Worm (Caenorhabditis elegans) whole organism, L4 larva: ENCODE data around the gene ZK1307.4.
A peak's percentile ranks its signal among the peaks of the same experiment; 100 is the strongest.

ENCODE experiments used
- F10B5.3 ChIP-seq: sonication (generic microtip); optimal IDR thresholded peaks from 2 replicates; lab custom pipeline; 2016; ENCODE audit warnings: mild to moderate bottlenecking, missing genetic modification characterization, missing compliant biosample characterization
- F49E8.2 ChIP-seq: sonication (generic microtip); optimal IDR thresholded peaks from 2 replicates; lab custom pipeline; 2016; ENCODE audit warnings: missing compliant biosample characterization, mild to moderate bottlenecking, missing genetic modification characterization, borderline replicate concordance
- T20F7.1 ChIP-seq: fragments of 200-800 bp; sonication (Bioruptor generic); optimal IDR thresholded peaks from 2 replicates; lab custom pipeline; 2018; ENCODE audit warnings: mild to moderate bottlenecking, missing genetic modification characterization, missing compliant biosample characterization
- Y48G9A.11 ChIP-seq: fragments of 200-800 bp; sonication (Bioruptor generic); IDR thresholded peaks from 2 replicates; pipeline ENCODE4 v1.3.6; 2022; ENCODE audit warnings: missing genetic modification reagents, missing genetic modification characterization, missing compliant biosample characterization
- Y75B8A.6 ChIP-seq: fragments of 200-800 bp; sonication (Bioruptor generic); IDR thresholded peaks from 2 replicates; pipeline ENCODE4 v1.3.6; 2022; ENCODE audit warnings: missing genetic modification reagents, missing genetic modification characterization, missing compliant biosample characterization
- ZK546.5 ChIP-seq, 2 experiments: sonication (generic microtip); optimal IDR thresholded peaks; 2 replicates each; lab custom pipeline; 2017; ENCODE audit warnings: missing biosample characterization in 2 of 2, missing genetic modification characterization in 2 of 2
- aly-2 ChIP-seq: sonication (generic microtip); optimal IDR thresholded peaks from 2 replicates; lab custom pipeline; 2018; ENCODE audit warnings: missing biosample characterization, missing genetic modification characterization
- ama-1 ChIP-seq: fragments of 150-350 bp; optimal IDR thresholded peaks from 2 replicates; lab custom pipeline; 2014; ENCODE audit warnings: inconsistent platforms, mixed read lengths
- arid-1 ChIP-seq: fragments of 200-800 bp; sonication (Bioruptor generic); conservative IDR thresholded peaks from 2 replicates; pipeline ENCODE4 v1.3.6; 2022; ENCODE audit warnings: missing genetic modification reagents, missing genetic modification characterization, missing compliant biosample characterization
- cey-2 ChIP-seq: sonication (generic microtip); optimal IDR thresholded peaks from 3 replicates; lab custom pipeline; 2017; ENCODE audit warnings: missing genetic modification characterization, mild to moderate bottlenecking, missing compliant biosample characterization, antibody characterized with exemption, borderline replicate concordance; ENCODE audit not compliant: insufficient read depth
- ctbp-1 ChIP-seq: fragments of 200-800 bp; sonication (Bioruptor generic); IDR thresholded peaks from 2 replicates; pipeline ENCODE4 v1.3.6; 2022; ENCODE audit warnings: missing genetic modification reagents, missing genetic modification characterization, missing compliant biosample characterization
- daf-8 ChIP-seq: fragments of 200-800 bp; sonication (Bioruptor generic); IDR thresholded peaks from 2 replicates; pipeline ENCODE4 v1.3.6; 2022; ENCODE audit warnings: missing genetic modification characterization, missing compliant biosample characterization
- dmd-6 ChIP-seq: fragments of 200-800 bp; sonication (Bioruptor generic); IDR thresholded peaks from 2 replicates; pipeline ENCODE4 v1.3.6; 2022; ENCODE audit warnings: missing genetic modification reagents, missing genetic modification characterization, missing compliant biosample characterization
- dmd-9 ChIP-seq: fragments of 200-800 bp; sonication (Bioruptor generic); IDR thresholded peaks from 2 replicates; pipeline ENCODE4 v1.3.6; 2022; ENCODE audit warnings: missing genetic modification reagents, missing genetic modification characterization, missing compliant biosample characterization
- duxl-1 ChIP-seq: sonication (generic microtip); optimal IDR thresholded peaks from 2 replicates; lab custom pipeline; 2016; ENCODE audit warnings: mild to moderate bottlenecking, missing genetic modification characterization, moderate library complexity, missing compliant biosample characterization; ENCODE audit not compliant: poor library complexity
- dve-1 ChIP-seq: sonication (generic microtip); optimal IDR thresholded peaks from 2 replicates; lab custom pipeline; 2017; ENCODE audit warnings: antibody characterized with exemption, mild to moderate bottlenecking, missing genetic modification characterization, missing compliant biosample characterization; ENCODE audit not compliant: insufficient read depth
- fos-1 ChIP-seq: fragments of 150-350 bp; optimal IDR thresholded peaks from 2 replicates; lab custom pipeline; 2014; ENCODE audit warnings: missing biosample characterization, missing genetic modification characterization
- gei-8 ChIP-seq: fragments of 200-800 bp; sonication (Bioruptor generic); optimal IDR thresholded peaks from 2 replicates; lab custom pipeline; 2018; ENCODE audit warnings: mild to moderate bottlenecking, missing genetic modification characterization, missing compliant biosample characterization
- hlh-11 ChIP-seq: fragments of 200-800 bp; sonication (Bioruptor generic); optimal IDR thresholded peaks from 2 replicates; lab custom pipeline; 2018; ENCODE audit warnings: mild to moderate bottlenecking, missing genetic modification characterization, missing compliant biosample characterization
- hlh-30 ChIP-seq: sonication (generic microtip); optimal IDR thresholded peaks from 2 replicates; lab custom pipeline; 2017; ENCODE audit warnings: antibody characterized with exemption, mild to moderate bottlenecking, missing genetic modification characterization, missing compliant biosample characterization; ENCODE audit not compliant: insufficient read depth
- hmg-1.1 ChIP-seq: fragments of 200-800 bp; sonication (Bioruptor generic); IDR thresholded peaks from 2 replicates; pipeline ENCODE4 v1.3.6; 2022; ENCODE audit warnings: missing genetic modification reagents, missing genetic modification characterization, missing compliant biosample characterization
- lin-1 ChIP-seq: fragments of 200-800 bp; sonication (Bioruptor generic); IDR thresholded peaks from 2 replicates; pipeline ENCODE4 v1.3.6; 2022; ENCODE audit warnings: missing genetic modification reagents, missing genetic modification characterization, missing compliant biosample characterization
- lin-29 ChIP-seq: fragments of 200-800 bp; sonication (Bioruptor generic); IDR thresholded peaks from 2 replicates; pipeline ENCODE4 v1.3.6; 2022; ENCODE audit warnings: missing genetic modification reagents, missing genetic modification characterization, missing compliant biosample characterization
- lir-3 ChIP-seq: sonication (generic microtip); optimal IDR thresholded peaks from 2 replicates; lab custom pipeline; 2016; ENCODE audit warnings: mild to moderate bottlenecking, missing genetic modification characterization, missing compliant biosample characterization
- madf-5 ChIP-seq, 2 experiments: fragments of 200-800 bp; sonication (Bioruptor generic); IDR thresholded peaks; 2 replicates each; pipeline ENCODE4 v1.3.6; 2022; ENCODE audit warnings: missing compliant biosample characterization in 2 of 2, missing genetic modification characterization in 2 of 2
- madf-9 ChIP-seq: fragments of 200-800 bp; sonication (Bioruptor generic); conservative IDR thresholded peaks from 2 replicates; pipeline ENCODE4 v1.3.6; 2022; ENCODE audit warnings: missing genetic modification reagents, missing genetic modification characterization, missing compliant biosample characterization
- mdt-29 ChIP-seq: fragments of 200-800 bp; sonication (Bioruptor generic); IDR thresholded peaks from 2 replicates; pipeline ENCODE4 v1.3.6; 2022; ENCODE audit warnings: missing genetic modification reagents, missing genetic modification characterization, missing compliant biosample characterization
- mxl-3 ChIP-seq: fragments of 200-800 bp; sonication (Bioruptor generic); optimal IDR thresholded peaks from 2 replicates; lab custom pipeline; 2018; ENCODE audit warnings: mild to moderate bottlenecking, missing genetic modification characterization, missing compliant biosample characterization
- nhr-102 ChIP-seq: sonication (generic microtip); optimal IDR thresholded peaks from 2 replicates; lab custom pipeline; 2016; ENCODE audit warnings: mild to moderate bottlenecking, missing genetic modification characterization, moderate library complexity, missing compliant biosample characterization
- nhr-111 ChIP-seq: fragments of 200-800 bp; sonication (Bioruptor generic); optimal IDR thresholded peaks from 2 replicates; lab custom pipeline; 2018; ENCODE audit warnings: mild to moderate bottlenecking, missing genetic modification characterization, missing compliant biosample characterization
- nhr-25 ChIP-seq: sonication (generic microtip); optimal IDR thresholded peaks from 2 replicates; lab custom pipeline; 2017; ENCODE audit warnings: missing genetic modification characterization, mild to moderate bottlenecking, missing compliant biosample characterization, antibody characterized with exemption, moderate library complexity, borderline replicate concordance; ENCODE audit not compliant: insufficient read depth
- nhr-42 ChIP-seq: fragments of 200-800 bp; sonication (Bioruptor generic); IDR thresholded peaks from 2 replicates; pipeline ENCODE4 v1.3.6; 2022; ENCODE audit warnings: missing genetic modification characterization, missing compliant biosample characterization
- nhr-48 ChIP-seq: sonication (generic microtip); optimal IDR thresholded peaks from 2 replicates; lab custom pipeline; 2016; ENCODE audit warnings: mild to moderate bottlenecking, missing genetic modification characterization, missing compliant biosample characterization
- nhr-6 ChIP-seq: fragments of 150-350 bp; optimal IDR thresholded peaks from 2 replicates; lab custom pipeline; 2014; ENCODE audit warnings: missing biosample characterization, missing genetic modification characterization
- php-3 ChIP-seq: fragments of 200-800 bp; sonication (Bioruptor generic); IDR thresholded peaks from 2 replicates; pipeline ENCODE4 v1.3.6; 2022; ENCODE audit warnings: missing genetic modification reagents, missing genetic modification characterization, missing compliant biosample characterization
- pqm-1 ChIP-seq: sonication (generic microtip); optimal IDR thresholded peaks from 2 replicates; lab custom pipeline; 2017; ENCODE audit warnings: missing biosample characterization, missing genetic modification characterization
- rbr-2 ChIP-seq: sonication (generic microtip); optimal IDR thresholded peaks from 2 replicates; lab custom pipeline; 2016; ENCODE audit warnings: missing genotype, missing genetic modification characterization, missing compliant biosample characterization
- set-16 ChIP-seq: fragments of 200-800 bp; sonication (Bioruptor generic); IDR thresholded peaks from 2 replicates; pipeline ENCODE4 v1.3.6; 2022; ENCODE audit warnings: missing genetic modification reagents, missing genetic modification characterization, missing compliant biosample characterization
- snpc-1.2 ChIP-seq: fragments of 200-800 bp; sonication (Bioruptor generic); IDR thresholded peaks from 2 replicates; pipeline ENCODE4 v1.3.6; 2022; ENCODE audit warnings: missing genetic modification reagents, missing genetic modification characterization, missing compliant biosample characterization
- tra-1 ChIP-seq: fragments of 200-800 bp; sonication (Bioruptor generic); IDR thresholded peaks from 2 replicates; pipeline ENCODE4 v1.3.6; 2022; ENCODE audit warnings: missing genetic modification reagents, missing genetic modification characterization, missing compliant biosample characterization
- unc-130 ChIP-seq: sonication (generic microtip); optimal IDR thresholded peaks from 2 replicates; lab custom pipeline; 2016; ENCODE audit warnings: missing genetic modification reagents, missing genetic modification characterization, missing compliant biosample characterization
- unc-39 ChIP-seq: sonication (generic microtip); optimal IDR thresholded peaks from 2 replicates; lab custom pipeline; 2017; ENCODE audit warnings: missing biosample characterization, missing genetic modification characterization
- unc-62 ChIP-seq, 3 experiments: fragments of 150-350 bp in 1 of 3; sonication (generic microtip); optimal IDR thresholded peaks in 2 of 3; peaks in 1 of 3; 1 replicate in 1 of 3; 2 replicates in 2 of 3; lab custom pipeline; 2014 to 2017; ENCODE audit warnings: missing biosample characterization in 3 of 3, missing genetic modification characterization in 3 of 3, missing genetic modification reagents in 3 of 3, missing genotype in 1 of 3
- zag-1 ChIP-seq: fragments of 150-350 bp; optimal IDR thresholded peaks from 2 replicates; lab custom pipeline; 2014; ENCODE audit warnings: missing biosample characterization, missing genetic modification characterization
- zfp-2 ChIP-seq: sonication (generic microtip); optimal IDR thresholded peaks from 2 replicates; lab custom pipeline; 2016; ENCODE audit warnings: mild to moderate bottlenecking, missing genetic modification characterization, missing compliant biosample characterization
- ztf-11 ChIP-seq: fragments of 150-350 bp; optimal IDR thresholded peaks from 2 replicates; lab custom pipeline; 2014; ENCODE audit warnings: missing biosample characterization, missing genetic modification characterization
- ztf-7 ChIP-seq: fragments of 150-350 bp; optimal IDR thresholded peaks from 2 replicates; lab custom pipeline; 2014; ENCODE audit warnings: missing biosample characterization, missing genetic modification characterization

ZK1307.4 gene

ce11 chrII:9624110-9624695 is 27.4 kb downstream of the ZK1307.4 start, which contains the start of the genes dnj-20 and ZK1307.8 (continued):
- no peak for TF ChIP-seq T20F7.1
- no peak for TF ChIP-seq nhr-42 (GFP tag; lab: Robert Waterston, UW)
- no peak for TF ChIP-seq dve-1 (tag; lab: Kevin White, UChicago)
- TF ChIP-seq hlh-30 (tag; lab: Kevin White, UChicago), result peak; percentile 1
- peak; percentile 25 for TF ChIP-seq pqm-1 (tag; lab: Kevin White, UChicago)
- TF ChIP-seq tra-1, result no peak
- no peak for TF ChIP-seq set-16 (GFP tag; lab: Robert Waterston, UW)
- no peak for TF ChIP-seq unc-130 (GFP tag; lab: Kevin White, UChicago)
- no peak for TF ChIP-seq rbr-2
- no peak for TF ChIP-seq nhr-6 (tag; lab: Kevin White, UChicago)

ce11 chrII:9621913-9622348 is 29.7 kb downstream of the ZK1307.4 start:
- TF ChIP-seq nhr-48 (tag; lab: Kevin White, UChicago) (no peak), unc-39 (tag; lab: Kevin White, UChicago) (no peak), F10B5.3 (no peak), ztf-7 (tag; lab: Kevin White, UChicago) (no peak), nhr-111 (GFP tag; lab: Kevin White, UChicago) (no peak), fos-1 (tag; lab: Kevin White, UChicago) (no peak), gei-8 (GFP tag; lab: Kevin White, UChicago) (no peak), lin-29 (GFP tag; lab: Robert Waterston, UW) (no peak), aly-2 (tag; lab: Kevin White, UChicago) (no peak), tra-1 (peak; percentile 52), madf-9 (GFP tag; lab: Robert Waterston, UW) (no peak), F49E8.2 (no peak), ztf-11 (tag; lab: Kevin White, UChicago) (no peak), unc-130 (GFP tag; lab: Kevin White, UChicago) (no peak), hmg-1.1 (no peak), nhr-102 (tag; lab: Kevin White, UChicago) (peak; percentile 1), ctbp-1 (GFP tag; lab: Robert Waterston, UW) (no peak), madf-5 (GFP tag; IDR thresholded peaks at IDR 0.05; lab: Robert Waterston, UW) (no peak), mdt-29 (GFP tag; lab: Robert Waterston, UW) (no peak), ZK546.5 (tag; optimal IDR thresholded peaks at IDR 0.05; lab: Kevin White, UChicago) (no peak), duxl-1 (tag; lab: Kevin White, UChicago) (no peak), snpc-1.2 (0 out of 2 replicates have a peak, but pooled peaks have one; percentile 27), dmd-9 (no peak), mxl-3 (GFP tag; lab: Kevin White, UChicago) (no peak), lir-3 (tag; lab: Kevin White, UChicago) (no peak), Y75B8A.6 (GFP tag; lab: Robert Waterston, UW) (no peak), set-16 (GFP tag; lab: Robert Waterston, UW) (no peak), zag-1 (tag; lab: Kevin White, UChicago) (no peak), daf-8 (GFP tag; lab: Robert Waterston, UW) (no peak), Y48G9A.11 (GFP tag; lab: Robert Waterston, UW) (no peak), dmd-6 (peak; percentile 76), unc-62 (GFP tag; optimal IDR thresholded peaks at IDR 0.05 in 1 of 2; lab: Kevin White, UChicago) (peak in 1 of 2 experiments; percentile 61), unc-62 (tag; optimal IDR thresholded peaks at IDR 0.05; lab: Kevin White, UChicago) (no peak), php-3 (GFP tag; lab: Robert Waterston, UW) (no peak), zfp-2 (no peak), ama-1 (lab: Kevin White, UChicago) (no peak), cey-2 (tag; lab: Kevin White, UChicago) (no peak), hlh-11 (tag; lab: Kevin White, UChicago) (peak; percentile 73), arid-1 (GFP tag; lab: Robert Waterston, UW) (no peak), lin-1 (GFP tag; lab: Robert Waterston, UW) (peak; percentile 28; the same call in 1 of the 2 replicates), T20F7.1 (peak; percentile 56), nhr-25 (tag; lab: Kevin White, UChicago) (no peak)
